Worm (Caenorhabditis elegans) whole organism, midembryonic: ENCODE measurements around the gene klf-1.

Source experiments
- cog-1 ChIP-seq: sonication (generic microtip); optimal IDR thresholded peaks from 2 replicates; lab custom pipeline; 2016; ENCODE audit warnings: missing genetic modification characterization, missing compliant biosample characterization
- klf-2 ChIP-seq: fragments of 200-800 bp; sonication (Bioruptor generic); conservative IDR thresholded peaks from 2 replicates; pipeline ENCODE4 v1.3.6; 2022; ENCODE audit warnings: missing genetic modification reagents, missing genetic modification characterization, missing compliant biosample characterization
- med-1 ChIP-seq: sonication (generic microtip); optimal IDR thresholded peaks from 2 replicates; lab custom pipeline; 2017; ENCODE audit warnings: missing genetic modification characterization, mild to moderate bottlenecking, missing compliant biosample characterization, antibody characterized with exemption, missing genetic modification reagents; ENCODE audit not compliant: insufficient read depth
- ztf-23 ChIP-seq: fragments of 200-800 bp; sonication (Bioruptor generic); IDR thresholded peaks from 2 replicates; pipeline ENCODE4 v1.3.6; 2022; ENCODE audit warnings: missing genetic modification reagents, missing genetic modification characterization, missing compliant biosample characterization
- ztf-29 ChIP-seq: fragments of 200-800 bp; sonication (Bioruptor generic); IDR thresholded peaks from 2 replicates; pipeline ENCODE4 v1.3.6; 2022; ENCODE audit warnings: missing genetic modification reagents, missing genetic modification characterization, missing compliant biosample characterization

ce11 chrIII:2881117-2881516 lies 6.5 kb downstream of the klf-1 start:
- no peak for TF ChIP-seq med-1
- TF ChIP-seq klf-2: no peak
- TF ChIP-seq cog-1 (tag; lab: Kevin White, UChicago): no peak
- no peak for TF ChIP-seq ztf-29 (GFP tag; lab: Robert Waterston, UW)
- no peak for TF ChIP-seq ztf-23 (GFP tag; lab: Robert Waterston, UW)
